Worm (Caenorhabditis elegans) whole organism, young adult: Measurements from ENCODE around the gene usp-4.
A peak's percentile ranks its signal among the peaks of the same experiment; 100 is the strongest.

Experiments used
- B0035.1 ChIP-seq: sonication (generic microtip); optimal IDR thresholded peaks from 2 replicates; lab custom pipeline; 2016; ENCODE audit warnings: missing genetic modification characterization, mild to moderate bottlenecking, missing compliant biosample characterization, missing genotype, missing genetic modification reagents
- C06A6.2 ChIP-seq: fragments of 200-800 bp; sonication (Bioruptor generic); conservative IDR thresholded peaks from 2 replicates; pipeline ENCODE4 v1.3.6; 2022; ENCODE audit warnings: missing genetic modification characterization, missing compliant biosample characterization
- F10E7.11 ChIP-seq: sonication (generic microtip); optimal IDR thresholded peaks from 2 replicates; lab custom pipeline; 2017; ENCODE audit warnings: mild to moderate bottlenecking, missing genetic modification characterization, moderate library complexity, missing compliant biosample characterization
- F33H1.4 ChIP-seq: fragments of 200-800 bp; sonication (Bioruptor generic); IDR thresholded peaks from 2 replicates; pipeline ENCODE4 v1.3.6; 2022; ENCODE audit warnings: missing genetic modification reagents, missing genetic modification characterization, missing compliant biosample characterization
- F37B4.10 ChIP-seq: fragments of 200-800 bp; sonication (Bioruptor generic); IDR thresholded peaks from 2 replicates; pipeline ENCODE4 v1.3.6; 2022; ENCODE audit warnings: missing genetic modification characterization, missing compliant biosample characterization
- T26A5.8 ChIP-seq: sonication (generic microtip); optimal IDR thresholded peaks from 2 replicates; lab custom pipeline; 2016; ENCODE audit warnings: missing genetic modification characterization, missing compliant biosample characterization
- Y53G8AR.9 ChIP-seq: fragments of 200-800 bp; sonication (Bioruptor generic); conservative IDR thresholded peaks from 2 replicates; pipeline ENCODE4 v1.3.6; 2022; ENCODE audit warnings: missing genetic modification reagents, missing genetic modification characterization, missing compliant biosample characterization
- Y56A3A.18 ChIP-seq: fragments of 200-800 bp; sonication (Bioruptor generic); IDR thresholded peaks from 2 replicates; pipeline ENCODE4 v1.3.6; 2022; ENCODE audit warnings: missing genetic modification reagents, missing genetic modification characterization, missing compliant biosample characterization
- Y67H2A.10 ChIP-seq: fragments of 200-800 bp; sonication (Bioruptor generic); conservative IDR thresholded peaks from 2 replicates; pipeline ENCODE4 v1.3.6; 2022; ENCODE audit warnings: missing genetic modification reagents, missing genetic modification characterization, missing compliant biosample characterization
- Y95B8A.8 ChIP-seq: fragments of 200-800 bp; sonication (Bioruptor generic); IDR thresholded peaks from 2 replicates; pipeline ENCODE4 v1.3.6; 2022; ENCODE audit warnings: missing genetic modification reagents, missing genetic modification characterization, missing compliant biosample characterization
- akir-1 ChIP-seq: fragments of 200-800 bp; sonication (Bioruptor generic); optimal IDR thresholded peaks from 2 replicates; lab custom pipeline; 2018; ENCODE audit warnings: mild to moderate bottlenecking, missing genetic modification characterization, moderate library complexity, missing compliant biosample characterization
- aptf-3 ChIP-seq: fragments of 200-800 bp; sonication (Bioruptor generic); IDR thresholded peaks from 2 replicates; pipeline ENCODE4 v1.3.6; 2022; ENCODE audit warnings: missing genetic modification characterization, missing compliant biosample characterization
- attf-5 ChIP-seq: fragments of 200-800 bp; sonication (Bioruptor generic); optimal IDR thresholded peaks from 2 replicates; lab custom pipeline; 2018; ENCODE audit warnings: mild to moderate bottlenecking, missing genetic modification characterization, missing compliant biosample characterization
- bed-1 ChIP-seq: fragments of 200-800 bp; sonication (Bioruptor generic); IDR thresholded peaks from 2 replicates; pipeline ENCODE4 v1.3.6; 2022; ENCODE audit warnings: missing genetic modification reagents, missing genetic modification characterization, missing compliant biosample characterization
- cebp-2 ChIP-seq: fragments of 200-800 bp; sonication (Bioruptor generic); IDR thresholded peaks from 2 replicates; pipeline ENCODE4 v1.3.6; 2022; ENCODE audit warnings: missing genetic modification characterization, missing compliant biosample characterization
- ceh-100 ChIP-seq: fragments of 200-800 bp; sonication (Bioruptor generic); IDR thresholded peaks from 2 replicates; pipeline ENCODE4 v1.3.6; 2022; ENCODE audit warnings: missing genetic modification reagents, missing genetic modification characterization, missing compliant biosample characterization
- ceh-58 ChIP-seq: fragments of 200-800 bp; sonication (Bioruptor generic); IDR thresholded peaks from 2 replicates; pipeline ENCODE4 v1.3.6; 2022; ENCODE audit warnings: missing genetic modification characterization, missing compliant biosample characterization
- ceh-79 ChIP-seq: sonication (generic microtip); optimal IDR thresholded peaks from 2 replicates; lab custom pipeline; 2017; ENCODE audit warnings: mild to moderate bottlenecking, missing genetic modification characterization, missing compliant biosample characterization
- die-1 ChIP-seq: sonication (generic microtip); optimal IDR thresholded peaks from 2 replicates; lab custom pipeline; 2016; ENCODE audit warnings: missing genotype, mild to moderate bottlenecking, missing genetic modification characterization, missing compliant biosample characterization
- dox-1 ChIP-seq: fragments of 200-800 bp; sonication (Bioruptor generic); IDR thresholded peaks from 2 replicates; pipeline ENCODE4 v1.3.6; 2022; ENCODE audit warnings: missing genetic modification reagents, missing genetic modification characterization, missing compliant biosample characterization
- efl-1 ChIP-seq: fragments of 150-350 bp; optimal IDR thresholded peaks from 2 replicates; lab custom pipeline; 2014; ENCODE audit warnings: missing biosample characterization, missing genetic modification reagents, missing genetic modification characterization
- ekl-4 ChIP-seq: fragments of 200-800 bp; sonication (Bioruptor generic); IDR thresholded peaks from 2 replicates; pipeline ENCODE4 v1.3.6; 2022; ENCODE audit warnings: missing genetic modification reagents, missing genetic modification characterization, missing compliant biosample characterization
- him-1 ChIP-seq: sonication (generic microtip); optimal IDR thresholded peaks from 2 replicates; lab custom pipeline; 2016; ENCODE audit warnings: missing genotype, missing genetic modification reagents, missing genetic modification characterization, missing compliant biosample characterization
- hlh-12 ChIP-seq: sonication (generic microtip); optimal IDR thresholded peaks from 2 replicates; lab custom pipeline; 2016; ENCODE audit warnings: missing genetic modification characterization, missing compliant biosample characterization
- let-607 ChIP-seq, 2 experiments: fragments of 200-800 bp in 1 of 2; sonication (Bioruptor generic) in 1 of 2; sonication (generic microtip) in 1 of 2; optimal IDR thresholded peaks; 2 replicates each; lab custom pipeline; 2016 to 2018; ENCODE audit warnings: mild to moderate bottlenecking in 2 of 2, missing compliant biosample characterization in 2 of 2, missing genetic modification characterization in 2 of 2, moderate library complexity in 2 of 2, missing genotype in 1 of 2
- lin-40 ChIP-seq: sonication (generic microtip); optimal IDR thresholded peaks from 2 replicates; lab custom pipeline; 2016; ENCODE audit warnings: missing genetic modification characterization, mild to moderate bottlenecking, missing compliant biosample characterization, missing genotype, missing genetic modification reagents
- madf-3 ChIP-seq: fragments of 200-800 bp; sonication (Bioruptor generic); IDR thresholded peaks from 2 replicates; pipeline ENCODE4 v1.3.6; 2022; ENCODE audit warnings: missing genetic modification reagents, missing genetic modification characterization, missing compliant biosample characterization
- madf-8 ChIP-seq: fragments of 200-800 bp; sonication (Bioruptor generic); conservative IDR thresholded peaks from 2 replicates; pipeline ENCODE4 v1.3.6; 2022; ENCODE audit warnings: missing genetic modification reagents, missing genetic modification characterization, missing compliant biosample characterization
- nfyb-1 ChIP-seq: fragments of 200-800 bp; sonication (Bioruptor generic); IDR thresholded peaks from 2 replicates; pipeline ENCODE4 v1.3.6; 2022; ENCODE audit warnings: missing genetic modification reagents, missing genetic modification characterization, missing compliant biosample characterization
- nhr-120 ChIP-seq: fragments of 200-800 bp; sonication (Bioruptor generic); IDR thresholded peaks from 2 replicates; pipeline ENCODE4 v1.3.6; 2022; ENCODE audit warnings: missing genetic modification characterization, missing compliant biosample characterization
- nhr-179 ChIP-seq: sonication (generic microtip); optimal IDR thresholded peaks from 2 replicates; lab custom pipeline; 2016; ENCODE audit warnings: mild to moderate bottlenecking, missing genetic modification characterization, missing compliant biosample characterization
- sdz-38 ChIP-seq: sonication (generic microtip); optimal IDR thresholded peaks from 2 replicates; lab custom pipeline; 2016; ENCODE audit warnings: missing genotype, missing genetic modification characterization, missing compliant biosample characterization
- sea-2 ChIP-seq: fragments of 200-800 bp; sonication (Bioruptor generic); IDR thresholded peaks from 2 replicates; pipeline ENCODE4 v1.3.6; 2022; ENCODE audit warnings: missing genetic modification characterization, missing compliant biosample characterization
- tlf-1 ChIP-seq: fragments of 200-800 bp; sonication (Bioruptor generic); optimal IDR thresholded peaks from 2 replicates; lab custom pipeline; 2018; ENCODE audit warnings: mild to moderate bottlenecking, missing genetic modification characterization, missing compliant biosample characterization
- unc-62 ChIP-seq: fragments of 150-350 bp; optimal IDR thresholded peaks from 2 replicates; lab custom pipeline; 2014; ENCODE audit warnings: missing biosample characterization, missing genetic modification reagents, missing genetic modification characterization
- ztf-18 ChIP-seq: sonication (generic microtip); optimal IDR thresholded peaks from 2 replicates; lab custom pipeline; 2016; ENCODE audit warnings: missing genotype, mild to moderate bottlenecking, missing genetic modification characterization, missing compliant biosample characterization

The usp-4 gene

DNA sequence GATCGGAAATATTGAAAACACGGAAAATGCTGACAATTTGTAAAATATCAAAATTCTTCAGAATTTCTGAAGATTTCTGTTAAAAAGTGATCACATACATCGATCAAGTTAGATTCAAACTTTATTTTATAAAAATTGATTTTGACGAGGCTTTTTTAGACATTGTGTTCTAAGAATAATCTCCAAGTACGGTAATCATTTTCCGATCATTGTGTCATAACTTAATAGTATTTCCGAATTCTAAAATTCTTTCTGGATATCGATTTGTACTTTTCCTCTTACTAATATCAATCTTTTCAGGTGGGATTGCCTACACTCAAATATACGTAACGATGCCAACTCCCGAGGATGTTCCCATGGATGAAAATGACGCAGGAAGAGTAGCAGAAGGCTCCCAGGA, at the start of gene usp-4:
Gene usp-4 (plus strand): TSS at position 301 of the 400 bp plus-strand sequence.
- no peak for TF ChIP-seq Y67H2A.10 (GFP tag; lab: Robert Waterston, UW)
- no peak for TF ChIP-seq efl-1
- no peak for TF ChIP-seq cebp-2 (GFP tag; lab: Robert Waterston, UW)
- no peak for TF ChIP-seq akir-1 (GFP tag; lab: Kevin White, UChicago)

DNA sequence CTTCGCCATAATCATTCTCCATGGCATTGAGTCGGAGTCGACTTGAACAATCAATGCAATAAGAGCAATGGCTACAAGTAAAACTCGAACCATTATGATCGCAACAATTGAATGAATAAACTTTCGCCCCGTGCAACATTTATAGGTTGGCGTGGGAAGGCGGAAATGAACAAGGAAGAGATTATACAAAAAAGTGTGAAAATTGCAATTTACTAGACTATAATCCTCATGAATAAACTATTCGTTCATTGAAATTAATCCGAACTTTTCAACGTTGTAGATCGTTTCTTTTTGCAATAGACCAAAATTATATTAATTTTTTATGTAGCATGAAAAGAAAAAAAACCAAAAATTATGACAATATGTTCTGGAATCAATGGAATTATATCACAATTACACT, 16.9 kb upstream of the usp-4 start, which contains the start of gene Y73B6A.3:
Gene Y73B6A.3 (minus strand): TSS at position 101 of the 400 bp plus-strand sequence.
- TF ChIP-seq madf-8 (GFP tag; lab: Robert Waterston, UW) (no peak), Y53G8AR.9 (GFP tag; lab: Robert Waterston, UW) (no peak), tlf-1 (GFP tag; lab: Kevin White, UChicago) (no peak), hlh-12 (tag; lab: Kevin White, UChicago) (no peak), F37B4.10 (no peak), nhr-179 (tag; lab: Kevin White, UChicago) (no peak), sdz-38 (tag; lab: Kevin White, UChicago) (no peak), ztf-18 (no peak), B0035.1 (no peak), ceh-100 (no peak), aptf-3 (GFP tag; lab: Robert Waterston, UW) (no peak), F33H1.4 (GFP tag; lab: Robert Waterston, UW) (no peak), C06A6.2 (GFP tag; lab: Robert Waterston, UW) (no peak), dox-1 (GFP tag; lab: Robert Waterston, UW) (no peak), sea-2 (no peak)

DNA sequence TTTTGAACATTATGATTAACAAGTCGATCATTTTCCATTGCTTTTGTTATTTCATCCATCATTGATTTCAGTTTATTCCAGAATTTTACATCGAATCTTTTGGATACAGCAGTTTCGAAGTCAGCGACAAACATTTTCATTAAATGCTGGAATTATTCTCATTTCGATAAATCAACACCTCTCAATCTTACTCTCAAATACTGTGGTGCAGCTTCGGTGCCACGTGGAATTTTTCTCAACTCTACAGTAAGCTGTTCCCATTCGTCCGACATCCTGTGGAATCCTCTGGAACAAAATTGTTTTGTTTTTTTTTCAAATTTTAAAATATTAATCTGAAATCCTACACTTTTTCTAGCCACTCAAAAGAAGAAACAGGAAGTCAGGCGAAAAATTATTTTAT, 15.0 kb upstream of the usp-4 start, which contains the start of gene smg-7:
Gene smg-7 (minus strand): TSS at position 285 of the 400 bp plus-strand sequence.
- no peak for TF ChIP-seq T26A5.8 (tag; lab: Kevin White, UChicago)
- 0 out of 2 replicates have a peak, but pooled peaks have one; percentile 38 for TF ChIP-seq Y53G8AR.9 (GFP tag; lab: Robert Waterston, UW)
- TF ChIP-seq ekl-4 (GFP tag; lab: Robert Waterston, UW) = peak; percentile 30; the same call in 1 of the 2 replicates
- 0 out of 2 replicates have a peak, but pooled peaks have one; percentile 53 for TF ChIP-seq madf-3 (GFP tag; lab: Robert Waterston, UW)
- 0 out of 2 replicates have a peak, but pooled peaks have one; percentile 23 for TF ChIP-seq nfyb-1 (GFP tag; lab: Robert Waterston, UW)
- TF ChIP-seq Y56A3A.18 (GFP tag; lab: Robert Waterston, UW) = no peak
- TF ChIP-seq efl-1 = no peak
- TF ChIP-seq, all 124 proteins: peak for 4

DNA sequence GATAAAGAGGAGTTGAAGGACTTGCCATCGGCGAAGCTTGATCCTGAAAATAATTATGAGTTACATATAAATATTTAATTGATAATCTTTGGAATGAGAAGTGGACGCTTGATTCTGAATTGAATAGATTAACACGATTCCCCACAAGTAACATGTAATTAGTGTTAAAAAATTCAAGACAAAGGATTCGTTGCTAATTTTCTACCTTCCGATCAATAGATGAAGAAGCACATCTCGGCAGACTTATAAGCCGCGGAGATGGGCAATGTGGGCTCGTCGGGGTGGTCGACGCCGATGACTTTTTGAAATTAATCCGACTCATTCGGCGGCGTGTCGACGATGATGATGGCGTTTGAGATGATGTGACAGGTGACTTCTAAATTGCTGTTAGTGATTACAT, 10.0 kb upstream of the usp-4 start:
- TF ChIP-seq Y95B8A.8 (GFP tag; lab: Robert Waterston, UW) = no peak
- TF ChIP-seq ceh-58 (GFP tag; lab: Robert Waterston, UW) = no peak
- TF ChIP-seq F33H1.4 (GFP tag; lab: Robert Waterston, UW) = no peak
- no peak for TF ChIP-seq him-1 (tag; lab: Kevin White, UChicago)
- TF ChIP-seq lin-40 = no peak
- TF ChIP-seq ceh-79 (tag; lab: Kevin White, UChicago) = no peak
- no peak for TF ChIP-seq let-607 (tag; optimal IDR thresholded peaks at IDR 0.05; lab: Kevin White, UChicago)
- no peak for TF ChIP-seq bed-1 (GFP tag; lab: Robert Waterston, UW)
- TF ChIP-seq B0035.1 = no peak
- TF ChIP-seq die-1 (tag; lab: Kevin White, UChicago) = no peak
- no peak for TF ChIP-seq nhr-120 (GFP tag; lab: Robert Waterston, UW)
- no peak for TF ChIP-seq F10E7.11 (tag; lab: Kevin White, UChicago)
- TF ChIP-seq attf-5 (GFP tag; lab: Kevin White, UChicago) = no peak
- TF ChIP-seq unc-62 (GFP tag; lab: Kevin White, UChicago) = no peak
